Fruit fly (Drosophila melanogaster): ENCODE results near the gene mbf1.
A peak's percentile ranks its signal among the peaks of the same experiment; 100 is the strongest.

Gene mbf1

dm6 chr3L:16582678-16583315 is 8.6 kb downstream of the mbf1 start, which contains the start of gene Rpn12 (continued):
- peak; percentile 59 for TF ChIP-seq CG10147 (GFP tag; optimal IDR thresholded peaks at IDR 0.05)
- TF ChIP-seq CG7372 (GFP tag; IDR thresholded peaks at IDR 0.05): 0 out of 2 replicates have a peak, but pooled peaks have one; percentile 20
- no peak for TF ChIP-seq crol (GFP tag; IDR thresholded peaks at IDR 0.05)
- no peak for TF ChIP-seq esg (GFP tag; conservative IDR thresholded peaks at IDR 0.05)
- TF ChIP-seq CG32532 (GFP tag; IDR thresholded peaks at IDR 0.05): peak; percentile 26; the same call in 1 of the 2 replicates
- TF ChIP-seq Lhr (GFP tag; optimal IDR thresholded peaks at IDR 0.05): no peak
- TF ChIP-seq her (GFP tag; optimal IDR thresholded peaks at IDR 0.05): peak; percentile 35
- peak; percentile 78; the same call in 2 of the 3 replicates for TF ChIP-seq Opbp (GFP tag; IDR thresholded peaks at IDR 0.05; ENCODE audit: partially characterized antibody)
- TF ChIP-seq HLH4C (GFP tag; IDR thresholded peaks at IDR 0.05; ENCODE audit: partially characterized antibody): peak; percentile 89
- no peak for TF ChIP-seq gt (GFP tag; IDR thresholded peaks at IDR 0.05)
- peak; percentile 37 for TF ChIP-seq CG30020 (tag; optimal IDR thresholded peaks at IDR 0.05)
- no peak for TF ChIP-seq CG14441 (GFP tag; IDR thresholded peaks at IDR 0.05)
- no peak for TF ChIP-seq Jarid2 (GFP tag; optimal IDR thresholded peaks at IDR 0.05)
- TF ChIP-seq ac (GFP tag; optimal IDR thresholded peaks at IDR 0.05): no peak
- no peak for TF ChIP-seq Hmx (GFP tag; optimal IDR thresholded peaks at IDR 0.05)
- TF ChIP-seq fu2 (GFP tag; optimal IDR thresholded peaks at IDR 0.05): peak; percentile 24
- TF ChIP-seq sisA (GFP tag; IDR thresholded peaks at IDR 0.05): no peak
- TF ChIP-seq CG11456 (GFP tag; IDR thresholded peaks at IDR 0.05): no peak; the same call in 2 of the 3 replicates
- TF ChIP-seq B-H1 (GFP tag; IDR thresholded peaks at IDR 0.05): no peak
- TF ChIP-seq dm (GFP tag; optimal IDR thresholded peaks at IDR 0.05): peak; percentile 31
- peak; percentile 54 for TF ChIP-seq CG10543 (GFP tag; optimal IDR thresholded peaks at IDR 0.05)
- peak; percentile 83 for TF ChIP-seq CG16813 (GFP tag; IDR thresholded peaks at IDR 0.05; ENCODE audit: partially characterized antibody)
- TF ChIP-seq pzg (GFP tag; optimal IDR thresholded peaks at IDR 0.05): peak; percentile 58
- peak; percentile 43 for TF ChIP-seq CG18262 (tag; optimal IDR thresholded peaks at IDR 0.05)
- TF ChIP-seq unpg (GFP tag; optimal IDR thresholded peaks at IDR 0.05): peak; percentile 20
- no peak for TF ChIP-seq gcm2 (GFP tag; optimal IDR thresholded peaks at IDR 0.05)
- peak; percentile 85 for TF ChIP-seq CG13287 (GFP tag; IDR thresholded peaks at IDR 0.05; ENCODE audit: partially characterized antibody)
- TF ChIP-seq Blimp-1 (GFP tag; optimal IDR thresholded peaks at IDR 0.05): peak; percentile 53
- TF ChIP-seq sens (GFP tag): peak; percentile 93
- no peak for TF ChIP-seq CG18764 (GFP tag; optimal IDR thresholded peaks at IDR 0.05)
- no peak for TF ChIP-seq lov (optimal IDR thresholded peaks at IDR 0.05)
- TF ChIP-seq lov (GFP tag; IDR thresholded peaks at IDR 0.05): no peak
- no peak for TF ChIP-seq slou (GFP tag; optimal IDR thresholded peaks at IDR 0.05)
- TF ChIP-seq D19A (tag; optimal IDR thresholded peaks at IDR 0.05): peak; percentile 15
- TF ChIP-seq lilli (GFP tag; optimal IDR thresholded peaks at IDR 0.05): peak; percentile 58
- no peak for TF ChIP-seq Hey (tag; optimal IDR thresholded peaks at IDR 0.05)
- TF ChIP-seq gro (GFP tag; optimal IDR thresholded peaks at IDR 0.05): peak; percentile 64
- TF ChIP-seq nerfin-1 (tag; optimal IDR thresholded peaks at IDR 0.05): peak; percentile 29
- TF ChIP-seq ci (GFP tag; IDR thresholded peaks at IDR 0.05): no peak
- TF ChIP-seq Oli (tag; optimal IDR thresholded peaks at IDR 0.05): no peak
- TF ChIP-seq CG6272 (GFP tag; IDR thresholded peaks at IDR 0.05): no peak
- peak; percentile 17 for TF ChIP-seq CG7839 (tag; optimal IDR thresholded peaks at IDR 0.05)
- TF ChIP-seq Ets97D (GFP tag; optimal IDR thresholded peaks at IDR 0.05): peak; percentile 1
- peak; percentile 79 for TF ChIP-seq BEAF-32 (GFP tag; optimal IDR thresholded peaks at IDR 0.05)
- no peak for TF ChIP-seq tio (GFP tag; optimal IDR thresholded peaks at IDR 0.05)
- peak; percentile 75; the same call in 2 of the 3 replicates for TF ChIP-seq knrl (GFP tag; IDR thresholded peaks at IDR 0.05; ENCODE audit: partially characterized antibody)
- peak; percentile 19 for TF ChIP-seq Fer3 (tag; optimal IDR thresholded peaks at IDR 0.05)
- TF ChIP-seq CG2199 (GFP tag; IDR thresholded peaks at IDR 0.05): no peak
- TF ChIP-seq slp2 (GFP tag; optimal IDR thresholded peaks at IDR 0.05): peak; percentile 37
- TF ChIP-seq ap (GFP tag; IDR thresholded peaks at IDR 0.05): no peak

Measured in whole organism, embryonic.